Worm (Caenorhabditis elegans) whole organism, mixed stage, embryonic: ENCODE results near the gene pqn-29.

Experiments
- M03D4.4 ChIP-seq: sonication (generic microtip); optimal IDR thresholded peaks from 2 replicates; lab custom pipeline; 2017; ENCODE audit warnings: mild to moderate bottlenecking, missing genetic modification characterization, missing compliant biosample characterization
- bed-3 ChIP-seq: fragments of 200-800 bp; sonication (Bioruptor generic); optimal IDR thresholded peaks from 3 replicates; lab custom pipeline; 2018; ENCODE audit warnings: mild to moderate bottlenecking, missing genetic modification characterization, moderate library complexity, missing compliant biosample characterization
- blmp-1 ChIP-seq: fragments of 150-350 bp; optimal IDR thresholded peaks from 2 replicates; lab custom pipeline; 2014; ENCODE audit warnings: missing biosample characterization, missing genetic modification characterization
- ceh-39 ChIP-seq: fragments of 150-350 bp; optimal IDR thresholded peaks from 2 replicates; lab custom pipeline; 2014; ENCODE audit warnings: missing biosample characterization, missing genetic modification characterization
- ces-1 ChIP-seq: fragments of 150-350 bp; optimal IDR thresholded peaks from 2 replicates; lab custom pipeline; 2014; ENCODE audit warnings: missing biosample characterization, missing genetic modification reagents, missing genetic modification characterization
- cnd-1 ChIP-seq: fragments of 200-800 bp; sonication (Bioruptor generic); optimal IDR thresholded peaks from 2 replicates; lab custom pipeline; 2018; ENCODE audit warnings: mild to moderate bottlenecking, missing genetic modification characterization, missing compliant biosample characterization
- drap-1 ChIP-seq: fragments of 200-800 bp; sonication (Bioruptor generic); optimal IDR thresholded peaks from 3 replicates; lab custom pipeline; 2018; ENCODE audit warnings: mild to moderate bottlenecking, missing genetic modification characterization, missing compliant biosample characterization
- elt-1 ChIP-seq: sonication (generic microtip); optimal IDR thresholded peaks from 2 replicates; lab custom pipeline; 2017; ENCODE audit warnings: missing genetic modification characterization, mild to moderate bottlenecking, missing compliant biosample characterization, antibody characterized with exemption, moderate library complexity, borderline replicate concordance; ENCODE audit not compliant: insufficient read depth
- elt-3 ChIP-seq: fragments of 150-350 bp; optimal IDR thresholded peaks from 2 replicates; lab custom pipeline; 2014; ENCODE audit warnings: missing biosample characterization, missing genetic modification characterization
- flh-1 ChIP-seq: fragments of 200-800 bp; sonication (Bioruptor generic); optimal IDR thresholded peaks from 2 replicates; lab custom pipeline; 2018; ENCODE audit warnings: mild to moderate bottlenecking, missing genetic modification characterization, moderate library complexity, missing compliant biosample characterization
- ham-2 ChIP-seq: fragments of 200-800 bp; sonication (Bioruptor generic); optimal IDR thresholded peaks from 2 replicates; lab custom pipeline; 2018; ENCODE audit warnings: mild to moderate bottlenecking, missing genetic modification characterization, missing compliant biosample characterization
- lin-13 ChIP-seq: fragments of 150-350 bp; optimal IDR thresholded peaks from 2 replicates; lab custom pipeline; 2014; ENCODE audit warnings: missing biosample characterization, missing genetic modification characterization
- lin-32 ChIP-seq: fragments of 200-800 bp; sonication (Bioruptor generic); optimal IDR thresholded peaks from 2 replicates; lab custom pipeline; 2018; ENCODE audit warnings: mild to moderate bottlenecking, missing genetic modification characterization, missing compliant biosample characterization
- mls-2 ChIP-seq: sonication (generic microtip); optimal IDR thresholded peaks from 2 replicates; lab custom pipeline; 2016; ENCODE audit warnings: mild to moderate bottlenecking, missing genetic modification characterization, moderate library complexity, missing compliant biosample characterization
- nhr-12 ChIP-seq: fragments of 150-350 bp; optimal IDR thresholded peaks from 2 replicates; lab custom pipeline; 2014; ENCODE audit warnings: missing biosample characterization, missing genetic modification characterization
- nhr-2 ChIP-seq: fragments of 150-350 bp; optimal IDR thresholded peaks from 2 replicates; lab custom pipeline; 2014; ENCODE audit warnings: missing biosample characterization, missing genetic modification characterization
- nhr-28 ChIP-seq: fragments of 150-350 bp; optimal IDR thresholded peaks from 2 replicates; lab custom pipeline; 2014; ENCODE audit warnings: missing biosample characterization, missing genetic modification characterization
- nhr-76 ChIP-seq: sonication (generic microtip); optimal IDR thresholded peaks from 2 replicates; lab custom pipeline; 2017; ENCODE audit warnings: missing biosample characterization, missing genetic modification characterization
- pha-4 ChIP-seq: fragments of 150-350 bp; optimal IDR thresholded peaks from 2 replicates; lab custom pipeline; 2018; ENCODE audit warnings: missing biosample characterization, missing genetic modification reagents, missing genetic modification characterization
- sem-2 ChIP-seq: fragments of 200-800 bp; sonication (Bioruptor generic); optimal IDR thresholded peaks from 2 replicates; lab custom pipeline; 2018; ENCODE audit warnings: mild to moderate bottlenecking, missing genetic modification characterization, missing compliant biosample characterization
- snpc-4 ChIP-seq: fragments of 150-350 bp; optimal IDR thresholded peaks from 2 replicates; lab custom pipeline; 2014; ENCODE audit warnings: missing biosample characterization, missing genetic modification characterization
- sptf-1 ChIP-seq: sonication (generic microtip); optimal IDR thresholded peaks from 2 replicates; lab custom pipeline; 2017; ENCODE audit warnings: mild to moderate bottlenecking, missing genetic modification characterization, moderate library complexity, missing compliant biosample characterization
- tbx-8 ChIP-seq: fragments of 200-800 bp; sonication (Bioruptor generic); optimal IDR thresholded peaks from 2 replicates; lab custom pipeline; 2018; ENCODE audit warnings: mild to moderate bottlenecking, missing genetic modification characterization, moderate library complexity, missing compliant biosample characterization
- unc-120 ChIP-seq: sonication (generic microtip); optimal IDR thresholded peaks from 2 replicates; lab custom pipeline; 2017; ENCODE audit warnings: missing genetic modification characterization, missing compliant biosample characterization; ENCODE audit not compliant: poor library complexity, severe bottlenecking
- unc-39 ChIP-seq: fragments of 150-350 bp; optimal IDR thresholded peaks from 2 replicates; lab custom pipeline; 2014; ENCODE audit warnings: missing biosample characterization, missing genetic modification characterization
- unc-62 ChIP-seq: fragments of 150-350 bp; optimal IDR thresholded peaks from 2 replicates; lab custom pipeline; 2014; ENCODE audit warnings: missing biosample characterization, missing genetic modification reagents, missing genetic modification characterization
- zip-8 ChIP-seq: fragments of 150-350 bp; optimal IDR thresholded peaks from 2 replicates; lab custom pipeline; 2014; ENCODE audit warnings: missing biosample characterization, missing genetic modification characterization
- ztf-11 ChIP-seq: fragments of 150-350 bp; optimal IDR thresholded peaks from 2 replicates; lab custom pipeline; 2014; ENCODE audit warnings: missing biosample characterization, missing genetic modification characterization

pqn-29 gene

ce11 chrIII:4601286-4601685, 44.9 kb downstream of the pqn-29 start:
- no peak for TF ChIP-seq ztf-11 (tag; lab: Kevin White, UChicago)
- TF ChIP-seq ceh-39 (tag; lab: Kevin White, UChicago): no peak
- no peak for TF ChIP-seq nhr-2 (tag; lab: Kevin White, UChicago)
- no peak for TF ChIP-seq lin-13 (tag; lab: Kevin White, UChicago)
- TF ChIP-seq blmp-1 (tag; lab: Kevin White, UChicago): no peak
- TF ChIP-seq M03D4.4 (tag; lab: Kevin White, UChicago): no peak
- TF ChIP-seq lin-32 (GFP tag; lab: Kevin White, UChicago): no peak
- TF ChIP-seq zip-8 (tag; lab: Kevin White, UChicago): no peak
- TF ChIP-seq drap-1 (GFP tag; lab: Kevin White, UChicago): no peak
- no peak for TF ChIP-seq mls-2
- no peak for TF ChIP-seq ces-1 (GFP tag; lab: Kevin White, UChicago)
- TF ChIP-seq unc-120 (tag; lab: Kevin White, UChicago): no peak
- no peak for TF ChIP-seq tbx-8
- no peak for TF ChIP-seq cnd-1 (tag; lab: Kevin White, UChicago)
- no peak for TF ChIP-seq ham-2
- TF ChIP-seq pha-4 (tag; lab: Kevin White, UChicago): no peak
- no peak for TF ChIP-seq snpc-4 (tag; lab: Kevin White, UChicago)
- no peak for TF ChIP-seq unc-39 (tag; lab: Kevin White, UChicago)
- no peak for TF ChIP-seq nhr-28 (tag; lab: Kevin White, UChicago)
- TF ChIP-seq sptf-1 (tag; lab: Kevin White, UChicago): no peak
- TF ChIP-seq, all 35 proteins: peak for 0

ce11 chrIII:4600139-4600762, 45.9 kb downstream of the pqn-29 start, which contains the start of gene mab-21:
mab-21 (plus strand) TSS chrIII:4600753.
- TF ChIP-seq nhr-28 (tag; lab: Kevin White, UChicago): no peak
- no peak for TF ChIP-seq ces-1 (GFP tag; lab: Kevin White, UChicago)
- no peak for TF ChIP-seq ham-2
- TF ChIP-seq pha-4 (tag; lab: Kevin White, UChicago): no peak
- TF ChIP-seq elt-1: peak; percentile 29
- peak; percentile 63 for TF ChIP-seq unc-62 (GFP tag; lab: Kevin White, UChicago)
- TF ChIP-seq flh-1 (GFP tag; lab: Kevin White, UChicago): no peak
- TF ChIP-seq nhr-12 (tag; lab: Kevin White, UChicago): no peak
- TF ChIP-seq elt-3 (tag; lab: Kevin White, UChicago): peak; percentile 47
- TF ChIP-seq nhr-76 (tag; lab: Kevin White, UChicago): no peak
- no peak for TF ChIP-seq bed-3 (GFP tag; lab: Kevin White, UChicago)

- no peak for TF ChIP-seq ztf-11 (tag; lab: Kevin White, UChicago)
Observed at ce11 chrIII:4595771-4596227, 50.3 kb downstream of the pqn-29 start, which contains the start of gene asb-1. asb-1 (minus strand) TSS chrIII:4595821.

- TF ChIP-seq sem-2 (GFP tag; lab: Kevin White, UChicago) (no peak), lin-32 (GFP tag; lab: Kevin White, UChicago) (no peak), ham-2 (no peak), snpc-4 (tag; lab: Kevin White, UChicago) (no peak), nhr-28 (tag; lab: Kevin White, UChicago) (no peak), M03D4.4 (tag; lab: Kevin White, UChicago) (no peak), nhr-12 (tag; lab: Kevin White, UChicago) (no peak), unc-62 (GFP tag; lab: Kevin White, UChicago) (no peak), ztf-11 (tag; lab: Kevin White, UChicago) (no peak), sptf-1 (tag; lab: Kevin White, UChicago) (no peak), elt-3 (tag; lab: Kevin White, UChicago) (no peak), flh-1 (GFP tag; lab: Kevin White, UChicago) (no peak), pha-4 (tag; lab: Kevin White, UChicago) (no peak), cnd-1 (tag; lab: Kevin White, UChicago) (no peak), unc-39 (tag; lab: Kevin White, UChicago) (no peak)
- TF ChIP-seq, all 35 proteins: peak for 0
Observed at ce11 chrIII:4594762-4595523, 51.2 kb downstream of the pqn-29 start.
